Fruit fly (Drosophila melanogaster) whole organism, wandering third instar larva: ENCODE results near the gene grn.

ENCODE experiments used
- Abd-B ChIP-seq: fragments of >200 bp; optimal IDR thresholded peaks from 2 replicates; lab custom pipeline; 2017; ENCODE audit warnings: missing biosample characterization, missing genetic modification characterization
- CG32264 ChIP-seq: fragments of 200-800 bp; sonication (Bioruptor generic); optimal IDR thresholded peaks from 2 replicates; lab custom pipeline; 2016; ENCODE audit warnings: missing biosample characterization, missing genetic modification characterization
- CG9705 ChIP-seq: fragments of 200-800 bp; sonication (Bioruptor generic); optimal IDR thresholded peaks from 2 replicates; lab custom pipeline; 2018; ENCODE audit warnings: missing biosample characterization, mild to moderate bottlenecking, missing genetic modification characterization
- CrebA ChIP-seq: fragments of 200-800 bp; sonication (Bioruptor generic); optimal IDR thresholded peaks from 2 replicates; lab custom pipeline; 2016; ENCODE audit warnings: missing biosample characterization, mild to moderate bottlenecking, missing genetic modification characterization, borderline replicate concordance
- Dfd ChIP-seq: fragments of >200 bp; optimal IDR thresholded peaks from 2 replicates; lab custom pipeline; 2017; ENCODE audit warnings: missing biosample characterization, missing genetic modification characterization
- Dif ChIP-seq: fragments of 200-275, 200-300 bp; sonication (Bioruptor generic); optimal IDR thresholded peaks from 2 replicates; lab custom pipeline; 2018; ENCODE audit warnings: missing biosample characterization, missing genetic modification characterization; ENCODE audit not compliant: partially characterized antibody
- GATAd ChIP-seq: sonication (Bioruptor generic); optimal IDR thresholded peaks from 2 replicates; lab custom pipeline; 2016; ENCODE audit warnings: missing biosample characterization, missing genetic modification characterization
- HLH106 ChIP-seq: fragments of 200-800 bp; optimal IDR thresholded peaks from 3 replicates; lab custom pipeline; 2019; ENCODE audit warnings: missing biosample characterization, mild to moderate bottlenecking, missing genetic modification characterization, moderate library complexity
- Hnf4 ChIP-seq: fragments of 200-800 bp; sonication (Bioruptor generic); optimal IDR thresholded peaks from 2 replicates; lab custom pipeline; 2016; ENCODE audit warnings: missing biosample characterization, mild to moderate bottlenecking, missing genetic modification characterization
- Hr78 ChIP-seq: fragments of >200 bp; optimal IDR thresholded peaks from 2 replicates; lab custom pipeline; 2017; ENCODE audit warnings: missing biosample characterization, missing genetic modification characterization
- Hr83 ChIP-seq: fragments of 200-300 bp; sonication (Bioruptor generic); optimal IDR thresholded peaks from 2 replicates; lab custom pipeline; 2016; ENCODE audit warnings: missing biosample characterization, mild to moderate bottlenecking, missing genetic modification characterization, moderate library complexity; ENCODE audit not compliant: poor library complexity, severe bottlenecking
- Jra ChIP-seq: sonication (Bioruptor generic); optimal IDR thresholded peaks from 2 replicates; lab custom pipeline; 2016; ENCODE audit warnings: missing biosample characterization, missing genetic modification characterization
- Mio ChIP-seq: sonication (Bioruptor generic); optimal IDR thresholded peaks from 2 replicates; lab custom pipeline; 2016; ENCODE audit warnings: missing biosample characterization, missing genetic modification characterization
- Myc ChIP-seq: fragments of >200 bp; optimal IDR thresholded peaks from 2 replicates; lab custom pipeline; 2017
- N ChIP-seq: fragments of >200 bp; optimal IDR thresholded peaks from 2 replicates; lab custom pipeline; 2018; ENCODE audit warnings: missing biosample characterization, missing external identifiers, missing genetic modification characterization
- OdsH ChIP-seq: fragments of 200-800 bp; sonication (Bioruptor generic); optimal IDR thresholded peaks from 2 replicates; lab custom pipeline; 2016; ENCODE audit warnings: missing biosample characterization, mild to moderate bottlenecking, missing genetic modification characterization
- Rel ChIP-seq, 2 experiments: fragments of 200-800 bp; sonication (Bioruptor generic) in 1 of 2; optimal IDR thresholded peaks; 2 replicates in 1 of 2; 3 replicates in 1 of 2; lab custom pipeline; 2016 to 2019; ENCODE audit warnings: mild to moderate bottlenecking in 2 of 2, missing biosample characterization in 2 of 2, missing genetic modification characterization in 2 of 2, moderate library complexity in 1 of 2
- Sp1 ChIP-seq: fragments of 200-800 bp; sonication (Bioruptor generic); optimal IDR thresholded peaks from 3 replicates; lab custom pipeline; 2019; ENCODE audit warnings: missing biosample characterization, mild to moderate bottlenecking, missing genetic modification characterization, moderate library complexity
- Vsx2 ChIP-seq: fragments of 200-300, 225-300 bp; sonication (Bioruptor generic); optimal IDR thresholded peaks from 2 replicates; lab custom pipeline; 2018; ENCODE audit warnings: missing biosample characterization, missing genetic modification characterization; ENCODE audit not compliant: partially characterized antibody
- br ChIP-seq: fragments of 200-800 bp; sonication (Bioruptor generic); optimal IDR thresholded peaks from 2 replicates; lab custom pipeline; 2016; ENCODE audit warnings: missing biosample characterization, missing genetic modification characterization
- brk ChIP-seq: fragments of 200-800 bp; sonication (Bioruptor generic); optimal IDR thresholded peaks from 2 replicates; lab custom pipeline; 2016; ENCODE audit warnings: missing biosample characterization, mild to moderate bottlenecking, missing genetic modification characterization
- dl ChIP-seq, 2 experiments: fragments of 175-275, 200-275 bp in 1 of 2; fragments of 200-275 bp in 1 of 2; sonication (Bioruptor generic); optimal IDR thresholded peaks; lab custom pipeline; 2018; ENCODE audit warnings: mild to moderate bottlenecking in 2 of 2, missing biosample characterization in 2 of 2, missing genetic modification characterization in 2 of 2, moderate library complexity in 2 of 2; ENCODE audit not compliant: partially characterized antibody in 2 of 2, insufficient read depth in 1 of 2
- dmrt93B ChIP-seq: fragments of 200-800 bp; sonication (Bioruptor generic); optimal IDR thresholded peaks from 2 replicates; lab custom pipeline; 2018; ENCODE audit warnings: missing biosample characterization, mild to moderate bottlenecking, missing genetic modification characterization
- dsf ChIP-seq: sonication (Bioruptor generic); optimal IDR thresholded peaks from 2 replicates; lab custom pipeline; 2016; ENCODE audit warnings: missing biosample characterization, missing genetic modification characterization, borderline replicate concordance
- ey ChIP-seq: fragments of 200-800 bp; sonication (Bioruptor generic); optimal IDR thresholded peaks from 2 replicates; lab custom pipeline; 2016; ENCODE audit warnings: missing biosample characterization, missing genetic modification characterization
- foxo ChIP-seq, 2 experiments: fragments of 200-800 bp; sonication (Bioruptor generic); optimal IDR thresholded peaks; 2 replicates in 1 of 2; 3 replicates in 1 of 2; lab custom pipeline; 2016 to 2017; ENCODE audit warnings: missing biosample characterization in 2 of 2, missing genetic modification characterization in 2 of 2
- fru ChIP-seq: fragments of 200-800 bp; sonication (Bioruptor generic); optimal IDR thresholded peaks from 3 replicates; lab custom pipeline; 2016; ENCODE audit warnings: missing biosample characterization, mild to moderate bottlenecking, missing genetic modification characterization
- h ChIP-seq: fragments of 200-800 bp; sonication (Bioruptor generic); optimal IDR thresholded peaks from 3 replicates; lab custom pipeline; 2016; ENCODE audit warnings: missing biosample characterization, mild to moderate bottlenecking, missing genetic modification characterization
- jim ChIP-seq: fragments of 175-275, 200-325 bp; sonication (Bioruptor generic); optimal IDR thresholded peaks from 2 replicates; lab custom pipeline; 2016; ENCODE audit warnings: missing biosample characterization, mild to moderate bottlenecking, missing genetic modification characterization
- lola ChIP-seq: fragments of >200 bp; optimal IDR thresholded peaks from 2 replicates; lab custom pipeline; 2017; ENCODE audit warnings: missing biosample characterization, missing genetic modification characterization
- pan ChIP-seq: fragments of >200 bp; optimal IDR thresholded peaks from 2 replicates; lab custom pipeline; 2017
- psq ChIP-seq: fragments of 200-800 bp; sonication (Bioruptor generic); optimal IDR thresholded peaks from 3 replicates; lab custom pipeline; 2017; ENCODE audit warnings: missing biosample characterization, mild to moderate bottlenecking, missing genetic modification characterization, moderate library complexity
- rgr ChIP-seq: fragments of 200-800 bp; sonication (Bioruptor generic); optimal IDR thresholded peaks from 3 replicates; lab custom pipeline; 2016; ENCODE audit warnings: missing biosample characterization, mild to moderate bottlenecking, missing genetic modification characterization
- sage ChIP-seq: fragments of 200-800 bp; sonication (Bioruptor generic); optimal IDR thresholded peaks from 2 replicates; lab custom pipeline; 2016; ENCODE audit warnings: missing biosample characterization, mild to moderate bottlenecking, missing genetic modification characterization
- sv ChIP-seq: fragments of 200-800 bp; sonication (Bioruptor generic); optimal IDR thresholded peaks from 3 replicates; lab custom pipeline; 2016; ENCODE audit warnings: missing biosample characterization, missing genetic modification characterization
- tai ChIP-seq: sonication (Bioruptor generic); optimal IDR thresholded peaks from 2 replicates; lab custom pipeline; 2016; ENCODE audit warnings: missing biosample characterization, missing genetic modification characterization
- usp ChIP-seq: fragments of >200 bp; optimal IDR thresholded peaks from 2 replicates; lab custom pipeline; 2017; ENCODE audit warnings: missing biosample characterization, missing genetic modification characterization
- woc ChIP-seq: sonication (Bioruptor generic); optimal IDR thresholded peaks from 2 replicates; lab custom pipeline; 2016; ENCODE audit warnings: missing biosample characterization, mild to moderate bottlenecking, missing genetic modification characterization

Gene grn

DNA sequence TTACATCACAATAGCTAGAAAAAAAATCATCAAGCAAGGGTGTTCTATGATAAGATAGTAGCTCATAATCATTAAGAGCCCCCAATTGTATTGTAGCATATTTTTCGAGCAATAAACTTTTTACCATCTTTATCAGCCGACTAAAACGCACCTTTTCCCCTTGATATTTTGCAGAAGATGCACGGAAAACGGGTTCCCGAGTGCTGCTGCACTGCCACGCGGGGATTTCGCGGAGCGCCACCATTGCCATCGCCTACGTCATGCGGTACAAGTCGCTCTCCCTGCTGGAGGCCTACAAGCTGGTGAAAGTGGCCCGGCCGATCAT is 60.9 kb downstream of the grn start:
- no peak for TF ChIP-seq psq (GFP tag; lab: Kevin White, UChicago)
- no peak for TF ChIP-seq Rel (GFP tag; optimal IDR thresholded peaks at IDR 0.05; lab: Kevin White, UChicago)
- peak; percentile 49 for TF ChIP-seq Rel (tag; optimal IDR thresholded peaks at IDR 0.05; lab: Kevin White, UChicago)
- TF ChIP-seq br (GFP tag; lab: Kevin White, UChicago), result no peak
- TF ChIP-seq Jra (GFP tag; lab: Kevin White, UChicago), result no peak
- TF ChIP-seq Myc (lab: Kevin White, UChicago), result peak; percentile 86
- TF ChIP-seq lola (GFP tag; lab: Kevin White, UChicago), result no peak
- TF ChIP-seq brk (GFP tag; lab: Kevin White, UChicago), result no peak
- TF ChIP-seq dl (GFP tag; optimal IDR thresholded peaks at IDR 0.05; lab: Kevin White, UChicago; ENCODE audit: insufficient read depth in 1 of 2, partially characterized antibody in 2 of 2), result no peak
- no peak for TF ChIP-seq jim (GFP tag; lab: Kevin White, UChicago)
- TF ChIP-seq OdsH, result no peak
- TF ChIP-seq CG9705 (GFP tag; lab: Kevin White, UChicago), result no peak
- TF ChIP-seq Vsx2 (GFP tag; lab: Kevin White, UChicago), result no peak
- TF ChIP-seq Dif (GFP tag; lab: Kevin White, UChicago), result no peak

DNA sequence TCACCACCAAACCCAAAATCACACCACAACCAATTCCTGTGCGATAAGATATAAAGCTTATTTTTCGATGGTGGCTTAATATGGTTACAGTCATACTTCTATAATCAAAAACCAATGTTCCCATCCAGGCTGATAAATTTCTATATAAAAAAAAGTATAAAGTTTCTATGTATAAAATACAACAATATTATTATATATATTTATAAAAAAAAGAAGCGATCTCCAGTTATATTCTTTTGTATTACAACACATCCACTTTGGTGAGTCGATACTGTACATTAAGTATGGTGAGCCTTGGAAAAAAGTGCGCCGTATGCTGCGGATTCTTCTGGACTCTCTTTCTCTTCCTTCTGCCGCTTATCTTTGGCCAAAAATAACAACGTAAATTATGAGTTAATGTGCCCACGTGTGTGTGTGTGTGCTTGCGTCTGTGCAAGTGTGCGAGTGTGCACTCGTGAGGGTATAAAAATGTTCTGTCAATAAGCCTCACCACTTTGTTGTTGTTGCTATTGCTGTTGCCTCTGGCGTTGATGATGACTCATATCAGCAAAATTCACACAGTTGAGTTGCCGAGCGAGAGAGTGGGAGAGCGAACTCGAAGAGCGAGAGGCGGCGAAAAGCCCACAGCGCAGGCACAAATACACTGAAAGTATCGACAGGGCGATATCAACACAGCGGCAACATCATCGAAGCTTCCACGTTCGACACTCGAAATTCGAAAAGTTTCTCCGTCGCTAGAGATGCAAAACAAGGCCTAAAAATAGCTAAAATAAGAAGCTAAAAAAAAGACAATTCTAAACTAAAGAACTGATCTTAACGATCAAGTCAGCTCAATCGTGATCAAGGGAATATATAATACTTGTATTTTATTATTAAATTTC is 61.5 kb downstream of the grn start:
- TF ChIP-seq tai (GFP tag; lab: Kevin White, UChicago) (peak; percentile 69), brk (GFP tag; lab: Kevin White, UChicago) (peak; percentile 77), HLH106 (peak; percentile 95), CG9705 (GFP tag; lab: Kevin White, UChicago) (peak; percentile 23), Hr78 (GFP tag; lab: Kevin White, UChicago) (no peak), jim (GFP tag; lab: Kevin White, UChicago) (no peak), Mio (GFP tag; lab: Kevin White, UChicago) (peak; percentile 35), OdsH (peak; percentile 90), CG32264 (GFP tag; lab: Kevin White, UChicago) (peak; percentile 36), usp (no peak), Vsx2 (GFP tag; lab: Kevin White, UChicago) (no peak), Rel (GFP tag; optimal IDR thresholded peaks at IDR 0.05; lab: Kevin White, UChicago) (peak; percentile 59), Rel (tag; optimal IDR thresholded peaks at IDR 0.05; lab: Kevin White, UChicago) (peak; percentile 89), fru (GFP tag; lab: Kevin White, UChicago) (peak; percentile 87), dsf (GFP tag; lab: Kevin White, UChicago) (peak; percentile 44), dl (GFP tag; optimal IDR thresholded peaks at IDR 0.05; lab: Kevin White, UChicago; ENCODE audit: insufficient read depth in 1 of 2, partially characterized antibody in 2 of 2) (peak; percentile 78 to 90), GATAd (no peak), Hnf4 (GFP tag; lab: Kevin White, UChicago) (peak; percentile 62), pan (lab: Kevin White, UChicago) (no peak), rgr (GFP tag; lab: Kevin White, UChicago) (peak; percentile 81), sage (GFP tag; lab: Kevin White, UChicago) (peak; percentile 39), Myc (lab: Kevin White, UChicago) (no peak), Jra (GFP tag; lab: Kevin White, UChicago) (peak; percentile 95), N (GFP tag; lab: Kevin White, UChicago) (no peak), lola (GFP tag; lab: Kevin White, UChicago) (no peak), sv (no peak), Abd-B (GFP tag; lab: Kevin White, UChicago) (no peak), psq (GFP tag; lab: Kevin White, UChicago) (peak; percentile 95), Dif (GFP tag; lab: Kevin White, UChicago) (peak; percentile 85), ey (GFP tag; lab: Kevin White, UChicago) (peak; percentile 48), foxo (GFP tag; optimal IDR thresholded peaks at IDR 0.05; lab: Kevin White, UChicago) (peak in 1 of 2 experiments; percentile 88), Hr83 (GFP tag; lab: Kevin White, UChicago) (peak; percentile 77), Sp1 (GFP tag; lab: Kevin White, UChicago) (peak; percentile 95), br (GFP tag; lab: Kevin White, UChicago) (peak; percentile 61), Dfd (GFP tag; lab: Kevin White, UChicago) (no peak), woc (peak; percentile 41), dmrt93B (peak; percentile 74), CrebA (GFP tag; lab: Kevin White, UChicago) (no peak), h (GFP tag; lab: Kevin White, UChicago) (peak; percentile 66)
